Fruit fly (Drosophila melanogaster): ENCODE results near the gene Ugt303A1.
A peak's percentile ranks its signal among the peaks of the same experiment; 100 is the strongest.

Ugt303A1 gene

dm6 chr3R:11219883-11220282 lies 44.6 kb downstream of the Ugt303A1 start, which contains the start of gene CG6689:
TSS of gene CG6689 (minus strand) at chr3R:11220064.
- TF ChIP-seq Mnt (GFP tag; optimal IDR thresholded peaks at IDR 0.05) (peak; percentile 13), tj (GFP tag; optimal IDR thresholded peaks at IDR 0.05) (no peak), CG11617 (GFP tag; optimal IDR thresholded peaks at IDR 0.05) (peak; percentile 6), Clk (GFP tag; optimal IDR thresholded peaks at IDR 0.05) (no peak), CG12768 (GFP tag; optimal IDR thresholded peaks at IDR 0.05) (no peak), cic (GFP tag; optimal IDR thresholded peaks at IDR 0.05) (no peak), pad (GFP tag; optimal IDR thresholded peaks at IDR 0.05) (no peak), CG5204 (GFP tag; optimal IDR thresholded peaks at IDR 0.05) (no peak), Hr96 (GFP tag; optimal IDR thresholded peaks at IDR 0.05) (no peak)

- TF ChIP-seq CG7045 (GFP tag; optimal IDR thresholded peaks at IDR 0.05) (peak; percentile 69), Mnt (GFP tag; optimal IDR thresholded peaks at IDR 0.05) (peak; percentile 97), CG1620 (GFP tag; optimal IDR thresholded peaks at IDR 0.05) (peak; percentile 73), Clk (GFP tag; optimal IDR thresholded peaks at IDR 0.05) (peak; percentile 54), Hr96 (GFP tag; optimal IDR thresholded peaks at IDR 0.05) (peak; percentile 81), ovo (GFP tag; optimal IDR thresholded peaks at IDR 0.05) (peak; percentile 39), CG33017 (tag; optimal IDR thresholded peaks at IDR 0.05) (peak; percentile 90), bab1 (GFP tag; optimal IDR thresholded peaks at IDR 0.05) (peak; percentile 87), cnc (optimal IDR thresholded peaks at IDR 0.05) (peak in 1 of 2 experiments; percentile 46), CG5204 (GFP tag; optimal IDR thresholded peaks at IDR 0.05) (no peak), Crg-1 (GFP tag; optimal IDR thresholded peaks at IDR 0.05) (peak; percentile 78), CG12768 (GFP tag; optimal IDR thresholded peaks at IDR 0.05) (peak; percentile 85), kay (GFP tag; ENCODE audit: borderline replicate concordance) (no peak), toe (GFP tag; optimal IDR thresholded peaks at IDR 0.05) (peak; percentile 68), cic (GFP tag; optimal IDR thresholded peaks at IDR 0.05) (peak; percentile 75), tj (GFP tag; optimal IDR thresholded peaks at IDR 0.05) (peak; percentile 56), pad (GFP tag; optimal IDR thresholded peaks at IDR 0.05) (peak; percentile 73), CG11617 (GFP tag; optimal IDR thresholded peaks at IDR 0.05) (peak; percentile 84), CG14711 (tag; optimal IDR thresholded peaks at IDR 0.05) (peak; percentile 57), CG7101 (tag; optimal IDR thresholded peaks at IDR 0.05) (peak; percentile 91)
These were observed 46.3 kb downstream of the Ugt303A1 start, which contains the start of the genes CG6693 and RpL3 for dm6 chr3R:11221437-11222230. TSS of gene CG6693 (minus strand) at chr3R:11221639. TSS of gene RpL3 (plus strand) at chr3R:11221894.

- TF ChIP-seq pad (GFP tag; optimal IDR thresholded peaks at IDR 0.05) = no peak
- peak; percentile 3 for TF ChIP-seq Mnt (GFP tag; optimal IDR thresholded peaks at IDR 0.05)
These were observed 47.3 kb downstream of the Ugt303A1 start for dm6 chr3R:11222587-11222986.

- TF ChIP-seq CG1620 (GFP tag; optimal IDR thresholded peaks at IDR 0.05) (no peak), toe (GFP tag; optimal IDR thresholded peaks at IDR 0.05) (no peak), Crg-1 (GFP tag; optimal IDR thresholded peaks at IDR 0.05) (no peak), CG11617 (GFP tag; optimal IDR thresholded peaks at IDR 0.05) (no peak), cnc (optimal IDR thresholded peaks at IDR 0.05) (no peak), CG7045 (GFP tag; optimal IDR thresholded peaks at IDR 0.05) (no peak), cic (GFP tag; optimal IDR thresholded peaks at IDR 0.05) (no peak), CG5204 (GFP tag; optimal IDR thresholded peaks at IDR 0.05) (no peak), Mnt (GFP tag; optimal IDR thresholded peaks at IDR 0.05) (no peak), Clk (GFP tag; optimal IDR thresholded peaks at IDR 0.05) (no peak), kay (GFP tag; ENCODE audit: borderline replicate concordance) (no peak), bab1 (GFP tag; optimal IDR thresholded peaks at IDR 0.05) (no peak), CG12768 (GFP tag; optimal IDR thresholded peaks at IDR 0.05) (no peak), ovo (GFP tag; optimal IDR thresholded peaks at IDR 0.05) (no peak), pad (GFP tag; optimal IDR thresholded peaks at IDR 0.05) (no peak), tj (GFP tag; optimal IDR thresholded peaks at IDR 0.05) (no peak)
These were observed 49.1 kb downstream of the Ugt303A1 start for dm6 chr3R:11224478-11224877.

- TF ChIP-seq Hr96 (GFP tag; optimal IDR thresholded peaks at IDR 0.05) (no peak), CG14711 (tag; optimal IDR thresholded peaks at IDR 0.05) (no peak), CG11617 (GFP tag; optimal IDR thresholded peaks at IDR 0.05) (no peak), bab1 (GFP tag; optimal IDR thresholded peaks at IDR 0.05) (no peak), CG12768 (GFP tag; optimal IDR thresholded peaks at IDR 0.05) (no peak), toe (GFP tag; optimal IDR thresholded peaks at IDR 0.05) (no peak), ovo (GFP tag; optimal IDR thresholded peaks at IDR 0.05) (no peak), CG5204 (GFP tag; optimal IDR thresholded peaks at IDR 0.05) (no peak), CG7101 (tag; optimal IDR thresholded peaks at IDR 0.05) (no peak)
These were observed 49.9 kb downstream of the Ugt303A1 start, which contains the start of gene scpr-C for dm6 chr3R:11225220-11225619. TSS of gene scpr-C (plus strand) at chr3R:11225520.

dm6 chr3R:11226496-11226895 lies 51.2 kb downstream of the Ugt303A1 start, which contains the start of gene CG17726:
TSS of gene CG17726 (plus strand) at chr3R:11226762.
- TF ChIP-seq bab1 (GFP tag; optimal IDR thresholded peaks at IDR 0.05) (peak; percentile 98), CG1620 (GFP tag; optimal IDR thresholded peaks at IDR 0.05) (peak; percentile 87), Crg-1 (GFP tag; optimal IDR thresholded peaks at IDR 0.05) (peak; percentile 92), Mnt (GFP tag; optimal IDR thresholded peaks at IDR 0.05) (peak; percentile 69), ovo (GFP tag; optimal IDR thresholded peaks at IDR 0.05) (peak; percentile 87), cnc (optimal IDR thresholded peaks at IDR 0.05) (no peak), CG7101 (tag; optimal IDR thresholded peaks at IDR 0.05) (peak; percentile 99), CG14711 (tag; optimal IDR thresholded peaks at IDR 0.05) (peak; percentile 97), tj (GFP tag; optimal IDR thresholded peaks at IDR 0.05) (peak; percentile 68), cic (GFP tag; optimal IDR thresholded peaks at IDR 0.05) (peak; percentile 62), CG11617 (GFP tag; optimal IDR thresholded peaks at IDR 0.05) (peak; percentile 95), Hr96 (GFP tag; optimal IDR thresholded peaks at IDR 0.05) (no peak), CG7045 (GFP tag; optimal IDR thresholded peaks at IDR 0.05) (peak; percentile 91), toe (GFP tag; optimal IDR thresholded peaks at IDR 0.05) (no peak), Clk (GFP tag; optimal IDR thresholded peaks at IDR 0.05) (no peak), kay (GFP tag; ENCODE audit: borderline replicate concordance) (no peak), CG33017 (tag; optimal IDR thresholded peaks at IDR 0.05) (peak; percentile 99), CG5204 (GFP tag; optimal IDR thresholded peaks at IDR 0.05) (no peak), CG12768 (GFP tag; optimal IDR thresholded peaks at IDR 0.05) (peak; percentile 89), pad (GFP tag; optimal IDR thresholded peaks at IDR 0.05) (peak; percentile 66)
